Fruit fly (Drosophila melanogaster): Measurements from ENCODE around the gene CG9117.

- TF ChIP-seq CG8301 (tag; optimal IDR thresholded peaks at IDR 0.05), result no peak
- TF ChIP-seq EcR (GFP tag; optimal IDR thresholded peaks at IDR 0.05), result no peak
- TF ChIP-seq CG12605 (GFP tag; IDR thresholded peaks at IDR 0.05), result no peak
- peak; percentile 6 for TF ChIP-seq CG8159 (tag; optimal IDR thresholded peaks at IDR 0.05)
- no peak for TF ChIP-seq CG10348 (GFP tag; IDR thresholded peaks at IDR 0.05)
- no peak for TF ChIP-seq fd96Ca (GFP tag; IDR thresholded peaks at IDR 0.05)
- no peak for TF ChIP-seq rn (GFP tag; IDR thresholded peaks at IDR 0.05)
- TF ChIP-seq CG4496 (GFP tag; IDR thresholded peaks at IDR 0.05), result peak; percentile 10; the same call in 2 of the 3 replicates
- TF ChIP-seq CG17806 (tag; optimal IDR thresholded peaks at IDR 0.05), result no peak
- no peak for TF ChIP-seq Pif1B (GFP tag; optimal IDR thresholded peaks at IDR 0.05)
Observed at dm6 chr2L:5997609-5998229, 40.0 kb downstream of the CG9117 start.
